Worm (Caenorhabditis elegans) whole organism, mixed stage, embryonic: ENCODE data around the gene B0001.2.

ENCODE experiments used
- M03D4.4 ChIP-seq: sonication (generic microtip); optimal IDR thresholded peaks from 2 replicates; lab custom pipeline; 2017; ENCODE audit warnings: mild to moderate bottlenecking, missing genetic modification characterization, missing compliant biosample characterization
- bed-3 ChIP-seq: fragments of 200-800 bp; sonication (Bioruptor generic); optimal IDR thresholded peaks from 3 replicates; lab custom pipeline; 2018; ENCODE audit warnings: mild to moderate bottlenecking, missing genetic modification characterization, moderate library complexity, missing compliant biosample characterization
- blmp-1 ChIP-seq: fragments of 150-350 bp; optimal IDR thresholded peaks from 2 replicates; lab custom pipeline; 2014; ENCODE audit warnings: missing biosample characterization, missing genetic modification characterization
- ceh-39 ChIP-seq: fragments of 150-350 bp; optimal IDR thresholded peaks from 2 replicates; lab custom pipeline; 2014; ENCODE audit warnings: missing biosample characterization, missing genetic modification characterization
- ceh-43 ChIP-seq: fragments of 200-800 bp; sonication (Bioruptor generic); optimal IDR thresholded peaks from 2 replicates; lab custom pipeline; 2018; ENCODE audit warnings: mild to moderate bottlenecking, missing genetic modification characterization, moderate library complexity, missing compliant biosample characterization
- ceh-83 ChIP-seq: fragments of 200-800 bp; sonication (Bioruptor generic); optimal IDR thresholded peaks from 2 replicates; lab custom pipeline; 2018; ENCODE audit warnings: mild to moderate bottlenecking, missing genetic modification characterization, missing compliant biosample characterization
- ces-1 ChIP-seq: fragments of 150-350 bp; optimal IDR thresholded peaks from 2 replicates; lab custom pipeline; 2014; ENCODE audit warnings: missing biosample characterization, missing genetic modification reagents, missing genetic modification characterization
- cnd-1 ChIP-seq: fragments of 200-800 bp; sonication (Bioruptor generic); optimal IDR thresholded peaks from 2 replicates; lab custom pipeline; 2018; ENCODE audit warnings: mild to moderate bottlenecking, missing genetic modification characterization, missing compliant biosample characterization
- drap-1 ChIP-seq: fragments of 200-800 bp; sonication (Bioruptor generic); optimal IDR thresholded peaks from 3 replicates; lab custom pipeline; 2018; ENCODE audit warnings: mild to moderate bottlenecking, missing genetic modification characterization, missing compliant biosample characterization
- elt-1 ChIP-seq: sonication (generic microtip); optimal IDR thresholded peaks from 2 replicates; lab custom pipeline; 2017; ENCODE audit warnings: missing genetic modification characterization, mild to moderate bottlenecking, missing compliant biosample characterization, antibody characterized with exemption, moderate library complexity, borderline replicate concordance; ENCODE audit not compliant: insufficient read depth
- elt-3 ChIP-seq: fragments of 150-350 bp; optimal IDR thresholded peaks from 2 replicates; lab custom pipeline; 2014; ENCODE audit warnings: missing biosample characterization, missing genetic modification characterization
- flh-1 ChIP-seq: fragments of 200-800 bp; sonication (Bioruptor generic); optimal IDR thresholded peaks from 2 replicates; lab custom pipeline; 2018; ENCODE audit warnings: mild to moderate bottlenecking, missing genetic modification characterization, moderate library complexity, missing compliant biosample characterization
- ham-2 ChIP-seq: fragments of 200-800 bp; sonication (Bioruptor generic); optimal IDR thresholded peaks from 2 replicates; lab custom pipeline; 2018; ENCODE audit warnings: mild to moderate bottlenecking, missing genetic modification characterization, missing compliant biosample characterization
- hlh-1 ChIP-seq: fragments of 150-350 bp; optimal IDR thresholded peaks from 2 replicates; lab custom pipeline; 2014; ENCODE audit warnings: missing biosample characterization, missing genetic modification reagents, missing genetic modification characterization
- lin-13 ChIP-seq: fragments of 150-350 bp; optimal IDR thresholded peaks from 2 replicates; lab custom pipeline; 2014; ENCODE audit warnings: missing biosample characterization, missing genetic modification characterization
- lin-32 ChIP-seq: fragments of 200-800 bp; sonication (Bioruptor generic); optimal IDR thresholded peaks from 2 replicates; lab custom pipeline; 2018; ENCODE audit warnings: mild to moderate bottlenecking, missing genetic modification characterization, missing compliant biosample characterization
- lsy-2 ChIP-seq: fragments of 150-350 bp; optimal IDR thresholded peaks from 2 replicates; lab custom pipeline; 2014; ENCODE audit warnings: missing biosample characterization, missing genetic modification characterization
- mab-5 ChIP-seq: fragments of 150-350 bp; optimal IDR thresholded peaks from 2 replicates; lab custom pipeline; 2014; ENCODE audit warnings: missing biosample characterization, missing genetic modification characterization
- mep-1 ChIP-seq: fragments of 150-350 bp; optimal IDR thresholded peaks from 2 replicates; lab custom pipeline; 2017; ENCODE audit warnings: missing biosample characterization, missing genetic modification reagents, missing genetic modification characterization, inconsistent platforms
- mls-2 ChIP-seq: sonication (generic microtip); optimal IDR thresholded peaks from 2 replicates; lab custom pipeline; 2016; ENCODE audit warnings: mild to moderate bottlenecking, missing genetic modification characterization, moderate library complexity, missing compliant biosample characterization
- nhr-12 ChIP-seq: fragments of 150-350 bp; optimal IDR thresholded peaks from 2 replicates; lab custom pipeline; 2014; ENCODE audit warnings: missing biosample characterization, missing genetic modification characterization
- nhr-2 ChIP-seq: fragments of 150-350 bp; optimal IDR thresholded peaks from 2 replicates; lab custom pipeline; 2014; ENCODE audit warnings: missing biosample characterization, missing genetic modification characterization
- nhr-237 ChIP-seq: fragments of 150-350 bp; optimal IDR thresholded peaks from 2 replicates; lab custom pipeline; 2014; ENCODE audit warnings: missing biosample characterization, missing genetic modification characterization
- nhr-28 ChIP-seq: fragments of 150-350 bp; optimal IDR thresholded peaks from 2 replicates; lab custom pipeline; 2014; ENCODE audit warnings: missing biosample characterization, missing genetic modification characterization
- nhr-76 ChIP-seq: sonication (generic microtip); optimal IDR thresholded peaks from 2 replicates; lab custom pipeline; 2017; ENCODE audit warnings: missing biosample characterization, missing genetic modification characterization
- pha-4 ChIP-seq: fragments of 150-350 bp; optimal IDR thresholded peaks from 2 replicates; lab custom pipeline; 2018; ENCODE audit warnings: missing biosample characterization, missing genetic modification reagents, missing genetic modification characterization
- sem-2 ChIP-seq: fragments of 200-800 bp; sonication (Bioruptor generic); optimal IDR thresholded peaks from 2 replicates; lab custom pipeline; 2018; ENCODE audit warnings: mild to moderate bottlenecking, missing genetic modification characterization, missing compliant biosample characterization
- snpc-4 ChIP-seq: fragments of 150-350 bp; optimal IDR thresholded peaks from 2 replicates; lab custom pipeline; 2014; ENCODE audit warnings: missing biosample characterization, missing genetic modification characterization
- tbx-8 ChIP-seq: fragments of 200-800 bp; sonication (Bioruptor generic); optimal IDR thresholded peaks from 2 replicates; lab custom pipeline; 2018; ENCODE audit warnings: mild to moderate bottlenecking, missing genetic modification characterization, moderate library complexity, missing compliant biosample characterization
- unc-120 ChIP-seq: sonication (generic microtip); optimal IDR thresholded peaks from 2 replicates; lab custom pipeline; 2017; ENCODE audit warnings: missing genetic modification characterization, missing compliant biosample characterization; ENCODE audit not compliant: poor library complexity, severe bottlenecking
- unc-39 ChIP-seq: fragments of 150-350 bp; optimal IDR thresholded peaks from 2 replicates; lab custom pipeline; 2014; ENCODE audit warnings: missing biosample characterization, missing genetic modification characterization
- unc-62 ChIP-seq: fragments of 150-350 bp; optimal IDR thresholded peaks from 2 replicates; lab custom pipeline; 2014; ENCODE audit warnings: missing biosample characterization, missing genetic modification reagents, missing genetic modification characterization
- ztf-11 ChIP-seq: fragments of 150-350 bp; optimal IDR thresholded peaks from 2 replicates; lab custom pipeline; 2014; ENCODE audit warnings: missing biosample characterization, missing genetic modification characterization

B0001.2 gene

ce11 chrIV:12120536-12120935, 30.2 kb downstream of the B0001.2 start:
- TF ChIP-seq nhr-28, result no peak
- TF ChIP-seq M03D4.4 (tag; lab: Kevin White, UChicago), result no peak
- TF ChIP-seq bed-3 (GFP tag; lab: Kevin White, UChicago), result no peak
- no peak for TF ChIP-seq ceh-83 (GFP tag; lab: Kevin White, UChicago)
- TF ChIP-seq lsy-2 (tag; lab: Kevin White, UChicago), result no peak
- no peak for TF ChIP-seq cnd-1
- no peak for TF ChIP-seq elt-1 (tag; lab: Kevin White, UChicago)
- TF ChIP-seq sem-2 (GFP tag; lab: Kevin White, UChicago), result no peak
- no peak for TF ChIP-seq pha-4 (tag; lab: Kevin White, UChicago)
- TF ChIP-seq ceh-43 (GFP tag; lab: Kevin White, UChicago), result no peak
- TF ChIP-seq ces-1, result no peak
- no peak for TF ChIP-seq ham-2 (GFP tag; lab: Kevin White, UChicago)
- no peak for TF ChIP-seq unc-120
- no peak for TF ChIP-seq hlh-1 (tag; lab: Kevin White, UChicago)
- TF ChIP-seq lin-13, result no peak
- TF ChIP-seq mep-1 (tag; lab: Kevin White, UChicago), result no peak
- no peak for TF ChIP-seq drap-1 (GFP tag; lab: Kevin White, UChicago)
- no peak for TF ChIP-seq lin-32 (GFP tag; lab: Kevin White, UChicago)
- no peak for TF ChIP-seq tbx-8
- no peak for TF ChIP-seq nhr-12 (tag; lab: Kevin White, UChicago)

ce11 chrIV:12114498-12114897, 36.3 kb downstream of the B0001.2 start:
- peak; percentile 72 for TF ChIP-seq ces-1
- TF ChIP-seq unc-120, result no peak
- TF ChIP-seq, all 35 proteins: peak for 1

DNA sequence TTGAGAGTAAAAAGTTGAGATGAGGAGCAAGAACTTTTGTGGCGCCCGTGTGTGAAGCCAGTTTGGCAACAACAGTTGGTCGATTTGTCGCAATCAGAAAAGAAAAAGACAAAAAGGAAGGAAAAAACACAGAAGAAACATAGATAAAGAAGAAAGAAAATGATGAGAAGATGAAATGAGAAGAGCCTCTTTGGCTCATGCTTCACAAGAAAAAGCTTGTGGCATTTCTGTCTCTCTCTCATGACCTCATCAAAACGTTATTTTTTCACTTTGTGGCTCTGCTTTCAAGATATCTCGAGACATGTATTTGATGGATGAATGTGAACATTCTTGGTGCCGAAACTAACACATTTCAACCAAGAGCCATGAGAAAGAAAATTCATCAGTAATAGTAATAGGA, 37.7 kb downstream of the B0001.2 start:
- TF ChIP-seq unc-120 (peak; percentile 43), nhr-76 (no peak), bed-3 (GFP tag; lab: Kevin White, UChicago) (no peak), snpc-4 (tag; lab: Kevin White, UChicago) (no peak), nhr-237 (tag; lab: Kevin White, UChicago) (no peak), elt-3 (tag; lab: Kevin White, UChicago) (no peak), mls-2 (tag; lab: Kevin White, UChicago) (no peak), lsy-2 (tag; lab: Kevin White, UChicago) (no peak), ceh-43 (GFP tag; lab: Kevin White, UChicago) (no peak), hlh-1 (tag; lab: Kevin White, UChicago) (peak; percentile 23), cnd-1 (no peak), nhr-28 (no peak), sem-2 (GFP tag; lab: Kevin White, UChicago) (no peak), flh-1 (GFP tag; lab: Kevin White, UChicago) (no peak), ces-1 (no peak), ztf-11 (tag; lab: Kevin White, UChicago) (no peak)
- TF ChIP-seq, all 35 proteins: peak for 2

ce11 chrIV:12111477-12111876, 39.3 kb downstream of the B0001.2 start, which contains the start of gene dlc-2:
Gene dlc-2, minus strand, starts transcription at chrIV:12111577.
- TF ChIP-seq nhr-28 (no peak), bed-3 (GFP tag; lab: Kevin White, UChicago) (no peak), mab-5 (tag; lab: Kevin White, UChicago) (no peak), drap-1 (GFP tag; lab: Kevin White, UChicago) (no peak), nhr-237 (tag; lab: Kevin White, UChicago) (no peak), ham-2 (GFP tag; lab: Kevin White, UChicago) (no peak), unc-62 (GFP tag; lab: Kevin White, UChicago) (no peak), sem-2 (GFP tag; lab: Kevin White, UChicago) (no peak), ceh-39 (tag; lab: Kevin White, UChicago) (no peak), unc-39 (no peak), ceh-43 (GFP tag; lab: Kevin White, UChicago) (no peak), mls-2 (tag; lab: Kevin White, UChicago) (no peak), blmp-1 (tag; lab: Kevin White, UChicago) (no peak), lin-13 (no peak), hlh-1 (tag; lab: Kevin White, UChicago) (no peak), elt-3 (tag; lab: Kevin White, UChicago) (no peak), nhr-2 (no peak), lin-32 (GFP tag; lab: Kevin White, UChicago) (no peak), cnd-1 (no peak)
